Fruit fly (Drosophila melanogaster) ovary, adult (tissue): ENCODE results near the gene CG14282.

Experiments used
- CG17801 ChIP-seq: fragments of 200-800 bp; optimal IDR thresholded peaks from 2 replicates; lab custom pipeline; 2019; ENCODE audit warnings: missing biosample characterization, mild to moderate bottlenecking, missing genetic modification characterization, moderate library complexity; ENCODE audit not compliant: partially characterized antibody

Gene CG14282

DNA sequence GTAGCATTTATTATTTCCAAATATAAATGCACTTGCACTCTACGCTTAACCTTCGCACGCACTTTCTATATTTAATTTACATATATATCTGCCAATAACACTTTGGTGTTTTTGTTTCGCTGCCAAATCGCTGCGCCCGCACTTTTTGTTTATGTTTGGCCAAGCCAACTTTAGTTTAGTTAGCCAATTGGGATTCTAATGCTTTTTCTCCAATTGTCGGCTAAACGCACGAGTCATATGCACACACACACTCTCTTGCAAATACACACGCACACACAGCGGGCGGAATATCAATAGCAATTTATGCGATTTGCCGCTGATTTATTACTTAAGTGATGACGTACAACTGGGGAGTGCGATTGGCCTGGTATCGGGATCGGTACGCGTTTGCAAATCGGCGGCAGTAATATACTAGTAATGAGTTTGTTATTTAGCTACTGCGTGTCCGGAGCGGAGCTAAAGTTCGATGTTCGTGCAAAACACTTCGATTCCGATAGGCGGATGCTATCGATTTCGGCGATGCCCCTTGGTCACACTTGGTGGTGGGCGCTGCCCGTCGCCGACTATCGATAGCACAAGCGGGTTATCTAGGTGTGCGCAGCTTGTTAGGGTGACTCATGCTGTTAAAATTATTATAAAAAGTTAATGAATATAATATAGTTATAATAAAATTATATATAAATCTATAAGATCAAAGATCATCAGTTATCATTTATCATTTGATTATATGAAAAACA is 49.5 kb downstream of the CG14282 start, which contains the start of gene vib:
TSS of gene vib (minus strand) at position 515 of the 737 bp plus-strand sequence.
- peak; percentile 64 for TF ChIP-seq CG17801 (GFP tag; lab: Kevin White, UChicago)
